Worm (Caenorhabditis elegans): Measurements from ENCODE around the gene fbxb-78.

DNA sequence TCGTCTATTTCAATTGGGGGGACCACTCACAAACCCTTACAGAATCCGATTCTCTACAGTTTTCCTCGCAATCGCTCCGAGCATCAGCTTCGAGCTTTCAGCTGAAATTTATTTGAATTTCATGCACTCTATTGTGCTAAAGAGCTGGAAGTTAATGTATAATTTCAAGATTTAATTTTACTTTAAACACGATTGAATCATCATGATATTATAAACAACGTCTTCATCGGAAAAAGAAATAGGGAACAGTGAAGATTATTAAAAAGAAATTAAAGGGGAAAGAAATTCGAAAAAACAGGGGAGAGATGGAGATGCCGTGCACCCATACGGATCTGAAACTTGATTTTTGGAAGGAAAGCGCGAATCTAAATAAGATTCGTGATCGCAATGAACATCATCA lies 6.8 kb downstream of the fbxb-78 start, which contains the start of gene hoe-1:
- TF ChIP-seq dve-1 (tag; optimal IDR thresholded peaks at IDR 0.05) (no peak), tbx-2 (tag; optimal IDR thresholded peaks at IDR 0.05) (no peak), ceh-9 (tag; optimal IDR thresholded peaks at IDR 0.05) (no peak), mec-3 (tag; optimal IDR thresholded peaks at IDR 0.05; ENCODE audit: borderline replicate concordance) (no peak), Y22D7AL.16 (tag; optimal IDR thresholded peaks at IDR 0.05) (no peak), pag-3 (tag; optimal IDR thresholded peaks at IDR 0.05; ENCODE audit: borderline replicate concordance) (no peak), sdc-2 (tag; optimal IDR thresholded peaks at IDR 0.05) (no peak), unc-3 (GFP tag; conservative IDR thresholded peaks at IDR 0.05) (no peak), unc-3 (tag; optimal IDR thresholded peaks at IDR 0.05) (no peak)

All from whole organism, late embryonic.